Worm (Caenorhabditis elegans): Measurements from ENCODE around the gene nucl-1.

The nucl-1 gene

ce11 chrIV:8259904-8260303, 29.4 kb downstream of the nucl-1 start, which contains the start of gene K07H8.7:
TSS of gene K07H8.7 (minus strand) at chrIV:8260004.
- TF ChIP-seq Y56A3A.18 (GFP tag; IDR thresholded peaks at IDR 0.05) (no peak), tbx-9 (tag; optimal IDR thresholded peaks at IDR 0.05; ENCODE audit: borderline replicate concordance) (no peak), rpc-1 (optimal IDR thresholded peaks at IDR 0.05) (no peak), rpc-1 (tag; optimal IDR thresholded peaks at IDR 0.05) (no peak)

- TF ChIP-seq nhr-80 (tag; optimal IDR thresholded peaks at IDR 0.05), result peak; percentile 22
- no peak for TF ChIP-seq T07F8.4 (tag; optimal IDR thresholded peaks at IDR 0.05)
These were observed 34.1 kb downstream of the nucl-1 start for ce11 chrIV:8255221-8255620.

DNA sequence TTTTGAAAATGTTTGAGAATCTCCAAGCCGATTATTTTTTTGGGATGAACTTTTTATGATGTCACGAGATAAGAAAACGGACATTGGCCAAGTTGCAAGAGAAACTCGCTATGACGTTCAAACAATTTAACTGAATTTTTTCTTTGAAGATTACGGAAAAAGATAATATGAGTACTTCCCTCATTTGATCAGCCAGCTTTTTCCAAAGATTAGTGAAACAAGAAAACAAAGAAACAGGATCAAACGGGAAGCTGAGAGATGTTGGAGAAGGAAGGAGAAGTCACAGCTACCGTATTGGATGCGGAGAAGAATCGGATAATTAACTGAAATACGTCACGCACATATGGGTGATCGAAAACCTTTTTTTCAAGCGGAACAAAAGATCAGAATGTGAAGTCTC, 35.1 kb downstream of the nucl-1 start:
- no peak for TF ChIP-seq madf-3 (GFP tag; IDR thresholded peaks at IDR 0.05)

DNA sequence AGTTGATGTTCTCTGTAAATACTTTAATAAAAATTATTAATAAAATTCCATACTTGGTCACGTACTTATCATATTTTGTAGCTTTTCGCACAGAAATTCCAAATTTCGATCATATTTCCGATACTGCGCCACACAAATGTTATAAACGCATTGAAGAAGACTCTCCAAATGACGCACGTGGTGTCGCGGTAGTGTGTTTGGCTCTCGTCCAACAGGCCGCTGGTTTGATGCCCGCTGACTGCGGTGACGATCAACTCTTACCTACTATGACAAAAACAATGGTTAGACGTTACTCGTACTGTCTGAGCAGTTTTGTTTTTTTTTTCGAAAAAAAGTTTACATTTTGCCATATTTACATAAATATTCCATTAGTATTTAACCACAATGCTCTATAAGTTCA, 36.5 kb downstream of the nucl-1 start:
- TF ChIP-seq let-526 (GFP tag; IDR thresholded peaks at IDR 0.05) (peak; percentile 66; the same call in 1 of the 2 replicates), mes-4 (tag; optimal IDR thresholded peaks at IDR 0.05) (peak; percentile 85), efl-1 (GFP tag; optimal IDR thresholded peaks at IDR 0.05) (peak; percentile 7), ceh-27 (GFP tag; optimal IDR thresholded peaks at IDR 0.05) (peak; percentile 71), ceh-40 (GFP tag; IDR thresholded peaks at IDR 0.05) (peak; percentile 91; the same call in 1 of the 2 replicates), ztf-26 (tag; optimal IDR thresholded peaks at IDR 0.05) (peak; percentile 82), snpc-1.3 (tag; optimal IDR thresholded peaks at IDR 0.05; ENCODE audit: insufficient read depth) (peak; percentile 89), him-1 (tag; optimal IDR thresholded peaks at IDR 0.05) (peak; percentile 98), ceh-100 (GFP tag; IDR thresholded peaks at IDR 0.05) (peak; percentile 66), dpl-1 (GFP tag; optimal IDR thresholded peaks at IDR 0.05) (no peak), sdz-38 (tag; optimal IDR thresholded peaks at IDR 0.05) (no peak), ztf-18 (tag; optimal IDR thresholded peaks at IDR 0.05) (peak; percentile 80), athp-1 (tag; optimal IDR thresholded peaks at IDR 0.05) (peak; percentile 86), bed-1 (GFP tag; IDR thresholded peaks at IDR 0.05) (no peak), lsy-27 (tag; optimal IDR thresholded peaks at IDR 0.05; ENCODE audit: borderline replicate concordance, insufficient read depth) (peak; percentile 35), nhr-179 (tag; optimal IDR thresholded peaks at IDR 0.05) (peak; percentile 62), C06A6.2 (GFP tag; conservative IDR thresholded peaks at IDR 0.05) (peak; percentile 29; the same call in 1 of the 2 replicates), dpff-1 (tag; optimal IDR thresholded peaks at IDR 0.05) (peak; percentile 52), attf-5 (GFP tag; optimal IDR thresholded peaks at IDR 0.05) (peak; percentile 75), nhr-27 (tag; optimal IDR thresholded peaks at IDR 0.05) (peak; percentile 54), T07F8.4 (tag; optimal IDR thresholded peaks at IDR 0.05) (peak; percentile 75), atf-7 (tag; optimal IDR thresholded peaks at IDR 0.05) (peak; percentile 66), sea-2 (GFP tag; IDR thresholded peaks at IDR 0.05) (no peak), bed-2 (GFP tag; IDR thresholded peaks at IDR 0.05) (no peak), zim-3 (tag; optimal IDR thresholded peaks at IDR 0.05) (peak; percentile 97), C17E4.6 (GFP tag; IDR thresholded peaks at IDR 0.05) (0 out of 2 replicates have a peak, but pooled peaks have one; percentile 50), mxl-1 (tag; optimal IDR thresholded peaks at IDR 0.05) (peak; percentile 91), lin-26 (GFP tag; IDR thresholded peaks at IDR 0.05) (peak; percentile 97), cebp-1 (GFP tag; IDR thresholded peaks at IDR 0.05) (no peak), cebp-1 (tag; optimal IDR thresholded peaks at IDR 0.05) (peak; percentile 80), die-1 (tag; optimal IDR thresholded peaks at IDR 0.05) (peak; percentile 95), unc-62 (GFP tag; optimal IDR thresholded peaks at IDR 0.05) (no peak), ztf-6 (GFP tag; IDR thresholded peaks at IDR 0.05) (peak; percentile 77; the same call in 1 of the 2 replicates), ztf-28 (GFP tag; IDR thresholded peaks at IDR 0.05) (peak; percentile 67; the same call in 1 of the 2 replicates), K11D2.4 (GFP tag; IDR thresholded peaks at IDR 0.05) (peak; percentile 56; the same call in 1 of the 2 replicates), B0261.1 (tag; optimal IDR thresholded peaks at IDR 0.05) (peak; percentile 91), Y79H2A.3 (GFP tag; conservative IDR thresholded peaks at IDR 0.05) (peak; percentile 80; the same call in 1 of the 2 replicates), egl-18 (GFP tag; IDR thresholded peaks at IDR 0.05) (no peak)

Data from whole organism, young adult.